Worm (Caenorhabditis elegans): ENCODE results near the gene sas-4.

Gene sas-4

ce11 chrIII:8358213-8358672 is 39.9 kb upstream of the sas-4 start, which contains the start of the genes R05D3.8 and rfp-1 (continued):
- TF ChIP-seq akir-1 (GFP tag; optimal IDR thresholded peaks at IDR 0.05) (no peak), mxl-1 (tag; optimal IDR thresholded peaks at IDR 0.05) (no peak), attf-6 (GFP tag; IDR thresholded peaks at IDR 0.05) (no peak), bed-2 (GFP tag; IDR thresholded peaks at IDR 0.05) (no peak), lir-1 (GFP tag; conservative IDR thresholded peaks at IDR 0.05) (no peak; the same call in 1 of the 2 replicates), F37B4.10 (GFP tag; IDR thresholded peaks at IDR 0.05) (0 out of 2 replicates have a peak, but pooled peaks have one; percentile 61), madf-10 (tag; optimal IDR thresholded peaks at IDR 0.05) (no peak), rpc-1 (optimal IDR thresholded peaks at IDR 0.05) (no peak), rpc-1 (tag; optimal IDR thresholded peaks at IDR 0.05) (no peak), dpff-1 (tag; optimal IDR thresholded peaks at IDR 0.05) (no peak), cebp-2 (GFP tag; IDR thresholded peaks at IDR 0.05) (no peak), let-526 (GFP tag; IDR thresholded peaks at IDR 0.05) (no peak), mel-28 (tag; optimal IDR thresholded peaks at IDR 0.05; ENCODE audit: borderline replicate concordance) (no peak), cebp-1 (GFP tag; IDR thresholded peaks at IDR 0.05) (no peak), cebp-1 (tag; optimal IDR thresholded peaks at IDR 0.05) (peak; percentile 67), ama-1 (optimal IDR thresholded peaks at IDR 0.05) (no peak), ama-1 (GFP tag; optimal IDR thresholded peaks at IDR 0.05) (peak in 1 of 2 experiments; percentile 14), T07F8.4 (tag; optimal IDR thresholded peaks at IDR 0.05) (no peak), ztf-26 (tag; optimal IDR thresholded peaks at IDR 0.05) (no peak), chd-7 (tag; optimal IDR thresholded peaks at IDR 0.05) (no peak), fkh-3 (tag; optimal IDR thresholded peaks at IDR 0.05) (no peak), unc-62 (GFP tag; optimal IDR thresholded peaks at IDR 0.05) (no peak), F52B5.7 (tag; optimal IDR thresholded peaks at IDR 0.05) (no peak), nfyb-1 (GFP tag; IDR thresholded peaks at IDR 0.05) (peak; percentile 67; the same call in 1 of the 2 replicates), K11D2.4 (GFP tag; IDR thresholded peaks at IDR 0.05) (no peak), snpc-1.3 (tag; optimal IDR thresholded peaks at IDR 0.05; ENCODE audit: insufficient read depth) (peak; percentile 58), B0336.3 (GFP tag; IDR thresholded peaks at IDR 0.05) (0 out of 2 replicates have a peak, but pooled peaks have one; percentile 32), snpc-3.4 (tag; optimal IDR thresholded peaks at IDR 0.05) (no peak), die-1 (tag; optimal IDR thresholded peaks at IDR 0.05) (no peak), sea-2 (GFP tag; IDR thresholded peaks at IDR 0.05) (no peak), attf-3 (GFP tag; conservative IDR thresholded peaks at IDR 0.05) (peak; percentile 68), aptf-3 (GFP tag; IDR thresholded peaks at IDR 0.05) (no peak), ekl-4 (GFP tag; IDR thresholded peaks at IDR 0.05) (peak; percentile 49; the same call in 1 of the 2 replicates), nhr-90 (tag; optimal IDR thresholded peaks at IDR 0.05) (no peak), lsy-27 (tag; optimal IDR thresholded peaks at IDR 0.05; ENCODE audit: borderline replicate concordance, insufficient read depth) (no peak), snpc-4 (GFP tag; optimal IDR thresholded peaks at IDR 0.05) (no peak), snpc-4 (tag; optimal IDR thresholded peaks at IDR 0.05) (peak in 1 of 4 experiments; percentile 63), bed-1 (GFP tag; IDR thresholded peaks at IDR 0.05) (no peak), zfh-2 (GFP tag; conservative IDR thresholded peaks at IDR 0.05) (no peak), lsl-1 (GFP tag; optimal IDR thresholded peaks at IDR 0.05) (peak; percentile 94), F22D6.2 (tag; optimal IDR thresholded peaks at IDR 0.05) (no peak), him-1 (tag; optimal IDR thresholded peaks at IDR 0.05) (no peak), egl-18 (GFP tag; IDR thresholded peaks at IDR 0.05) (no peak), pbrm-1 (GFP tag; IDR thresholded peaks at IDR 0.05) (0 out of 2 replicates have a peak, but pooled peaks have one; percentile 34), nfya-1 (tag; optimal IDR thresholded peaks at IDR 0.05; ENCODE audit: borderline replicate concordance, insufficient read depth) (no peak), rec-8 (tag; optimal IDR thresholded peaks at IDR 0.05) (no peak), sptf-2 (GFP tag; optimal IDR thresholded peaks at IDR 0.05) (no peak)
